Fruit fly (Drosophila melanogaster) whole organism, embryonic: ENCODE data around the gene mthl9.
A peak's percentile ranks its signal among the peaks of the same experiment; 100 is the strongest.

Experiments used
- Atf6 ChIP-seq: fragments of 200-800 bp; sonication (Bioruptor generic); IDR thresholded peaks from 2 replicates; pipeline ENCODE4 v1.3.6; 2022; ENCODE audit warnings: missing biosample characterization, missing genetic modification characterization
- CG13287 ChIP-seq: fragments of 200-800 bp; sonication (Bioruptor generic); IDR thresholded peaks from 2 replicates; pipeline ENCODE4 v1.3.6; 2022; ENCODE audit warnings: missing biosample characterization, missing genetic modification characterization; ENCODE audit not compliant: partially characterized antibody
- CG14710 ChIP-seq: fragments of 200-800 bp; sonication (Bioruptor generic); optimal IDR thresholded peaks from 3 replicates; lab custom pipeline; 2019; ENCODE audit warnings: missing biosample characterization, mild to moderate bottlenecking, missing genetic modification characterization, moderate library complexity
- CG16815 ChIP-seq: fragments of 200-800 bp; sonication (Bioruptor generic); optimal IDR thresholded peaks from 3 replicates; lab custom pipeline; 2017; ENCODE audit warnings: missing biosample characterization, mild to moderate bottlenecking, missing genetic modification characterization
- CG18619 ChIP-seq: fragments of 200-800 bp; sonication (Bioruptor generic); optimal IDR thresholded peaks from 3 replicates; lab custom pipeline; 2017; ENCODE audit warnings: missing biosample characterization, mild to moderate bottlenecking, missing genetic modification characterization
- CG31441 ChIP-seq: fragments of 200-800 bp; sonication (Bioruptor generic); IDR thresholded peaks from 2 replicates; pipeline ENCODE4 v1.3.6; 2022; ENCODE audit warnings: missing biosample characterization, missing genetic modification characterization
- CG34422 ChIP-seq: fragments of 200-800 bp; sonication (Bioruptor generic); IDR thresholded peaks from 3 replicates; pipeline ENCODE4 v1.3.6; 2022; ENCODE audit warnings: missing biosample characterization, missing genetic modification characterization
- CG42726 ChIP-seq: fragments of 200-800 bp; sonication (Bioruptor generic); IDR thresholded peaks from 2 replicates; pipeline ENCODE4 v1.3.6; 2022; ENCODE audit warnings: missing biosample characterization, missing genetic modification characterization; ENCODE audit not compliant: partially characterized antibody
- CG6683 ChIP-seq: fragments of 200-800 bp; sonication (Bioruptor generic); optimal IDR thresholded peaks from 2 replicates; lab custom pipeline; 2017; ENCODE audit warnings: missing biosample characterization, mild to moderate bottlenecking, missing genetic modification characterization, missing genetic modification reagents
- CG6689 ChIP-seq: fragments of 200-800 bp; sonication (Bioruptor generic); IDR thresholded peaks from 2 replicates; pipeline ENCODE4 v1.3.6; 2022; ENCODE audit warnings: missing biosample characterization, missing genetic modification characterization
- CG6854 ChIP-seq: fragments of 200-800 bp; sonication (Bioruptor generic); optimal IDR thresholded peaks from 3 replicates; lab custom pipeline; 2017; ENCODE audit warnings: missing biosample characterization, mild to moderate bottlenecking, missing genetic modification characterization
- CG7928 ChIP-seq: fragments of 200-800 bp; sonication (Bioruptor generic); optimal IDR thresholded peaks from 2 replicates; lab custom pipeline; 2017; ENCODE audit warnings: missing biosample characterization, mild to moderate bottlenecking, missing genetic modification characterization
- CG8281 ChIP-seq: fragments of 200-800 bp; sonication (Bioruptor generic); optimal IDR thresholded peaks from 2 replicates; lab custom pipeline; 2018; ENCODE audit warnings: missing biosample characterization, mild to moderate bottlenecking, missing genetic modification characterization, moderate library complexity
- CG9437 ChIP-seq: fragments of 200-800 bp; sonication (Bioruptor generic); optimal IDR thresholded peaks from 2 replicates; lab custom pipeline; 2018; ENCODE audit warnings: missing biosample characterization, mild to moderate bottlenecking, missing genetic modification characterization
- CG9817 ChIP-seq: fragments of 200-800 bp; sonication (Bioruptor generic); optimal IDR thresholded peaks from 2 replicates; lab custom pipeline; 2018; ENCODE audit warnings: missing biosample characterization, mild to moderate bottlenecking, missing genetic modification characterization, moderate library complexity
- Dfd ChIP-seq, 2 experiments: fragments of >200 bp; optimal IDR thresholded peaks; 2 replicates each; lab custom pipeline; 2017; ENCODE audit warnings: missing biosample characterization in 2 of 2, missing genetic modification characterization in 2 of 2
- Drgx ChIP-seq: fragments of 200-800 bp; sonication (Bioruptor generic); IDR thresholded peaks from 2 replicates; pipeline ENCODE4 v1.3.6; 2022; ENCODE audit warnings: missing biosample characterization, missing genetic modification characterization
- E2f2 ChIP-seq: fragments of 200-800 bp; sonication (Bioruptor generic); IDR thresholded peaks from 2 replicates; pipeline ENCODE4 v1.3.6; 2022; ENCODE audit warnings: missing biosample characterization, missing genetic modification characterization
- Elba2 ChIP-seq: fragments of 200-800 bp; sonication (Bioruptor generic); optimal IDR thresholded peaks from 3 replicates; lab custom pipeline; 2016; ENCODE audit warnings: missing biosample characterization, missing genetic modification characterization
- Fer3 ChIP-seq: fragments of 200-800 bp; sonication (Bioruptor generic); optimal IDR thresholded peaks from 2 replicates; lab custom pipeline; 2018; ENCODE audit warnings: missing biosample characterization, mild to moderate bottlenecking, missing genetic modification characterization, moderate library complexity
- MBD-R2 ChIP-seq: fragments of 200-800 bp; sonication (Bioruptor generic); IDR thresholded peaks from 2 replicates; pipeline ENCODE4 v1.3.6; 2022; ENCODE audit warnings: missing biosample characterization, missing genetic modification characterization
- Max ChIP-seq: fragments of 200-800 bp; sonication (Bioruptor generic); optimal IDR thresholded peaks from 2 replicates; lab custom pipeline; 2016; ENCODE audit warnings: missing biosample characterization, mild to moderate bottlenecking, missing genetic modification characterization
- Mrtf ChIP-seq: fragments of 200-800 bp; sonication (Bioruptor generic); IDR thresholded peaks from 3 replicates; pipeline ENCODE4 v1.3.6; 2022; ENCODE audit warnings: missing biosample characterization, missing genetic modification characterization
- Pdp1 ChIP-seq, 2 experiments: fragments of 200-800 bp; sonication (Bioruptor generic); optimal IDR thresholded peaks; 3 replicates each; lab custom pipeline; 2016; ENCODE audit warnings: missing biosample characterization in 2 of 2, missing genetic modification characterization in 2 of 2, mild to moderate bottlenecking in 1 of 2, moderate library complexity in 1 of 2
- Poxn ChIP-seq: fragments of 200-800 bp; sonication (Bioruptor generic); IDR thresholded peaks from 2 replicates; pipeline ENCODE4 v1.3.6; 2022; ENCODE audit warnings: missing biosample characterization, missing genetic modification characterization
- abd-A ChIP-seq: fragments of 200-800 bp; sonication (Bioruptor generic); optimal IDR thresholded peaks from 3 replicates; lab custom pipeline; 2019; ENCODE audit warnings: missing biosample characterization, mild to moderate bottlenecking, missing genetic modification characterization, moderate library complexity
- ac ChIP-seq: fragments of 200-800 bp; sonication (Bioruptor generic); optimal IDR thresholded peaks from 3 replicates; lab custom pipeline; 2017; ENCODE audit warnings: missing biosample characterization, mild to moderate bottlenecking, missing genetic modification characterization
- amos ChIP-seq: fragments of 200-800 bp; sonication (Bioruptor generic); IDR thresholded peaks from 2 replicates; pipeline ENCODE4 v1.3.6; 2022; ENCODE audit warnings: missing biosample characterization, missing genetic modification characterization; ENCODE audit not compliant: partially characterized antibody
- ase ChIP-seq: fragments of 200-800 bp; sonication (Bioruptor generic); IDR thresholded peaks from 3 replicates; pipeline ENCODE4 v1.3.6; 2022; ENCODE audit warnings: missing biosample characterization, missing genetic modification characterization
- az2 ChIP-seq: fragments of 200-800 bp; sonication (Bioruptor generic); optimal IDR thresholded peaks from 3 replicates; lab custom pipeline; 2016; ENCODE audit warnings: missing biosample characterization, missing genetic modification characterization
- bab2 ChIP-seq: fragments of 200-800 bp; sonication (Bioruptor generic); optimal IDR thresholded peaks from 2 replicates; lab custom pipeline; 2016; ENCODE audit warnings: missing biosample characterization, missing genetic modification characterization
- bsh ChIP-seq, 2 experiments: fragments of 200-800 bp; sonication (Bioruptor generic); optimal IDR thresholded peaks; 2 replicates each; lab custom pipeline; 2017 to 2018; ENCODE audit warnings: mild to moderate bottlenecking in 2 of 2, missing biosample characterization in 2 of 2, missing genetic modification characterization in 2 of 2, moderate library complexity in 1 of 2
- dimm ChIP-seq: fragments of 200-800 bp; sonication (Bioruptor generic); IDR thresholded peaks from 2 replicates; pipeline ENCODE4 v1.3.6; 2022; ENCODE audit warnings: missing biosample characterization, missing genetic modification characterization
- eve ChIP-seq, 2 experiments: fragments of >200 bp; optimal IDR thresholded peaks; 2 replicates each; lab custom pipeline; 2017; ENCODE audit warnings: missing biosample characterization in 2 of 2, missing genetic modification characterization in 2 of 2
- eyg ChIP-seq: fragments of 200-800 bp; sonication (Bioruptor generic); optimal IDR thresholded peaks from 3 replicates; lab custom pipeline; 2016; ENCODE audit warnings: missing biosample characterization, missing genetic modification characterization
- gem ChIP-seq: fragments of 200-800 bp; sonication (Bioruptor generic); optimal IDR thresholded peaks from 2 replicates; lab custom pipeline; 2019; ENCODE audit warnings: missing biosample characterization, mild to moderate bottlenecking, missing genetic modification characterization, moderate library complexity
- ind ChIP-seq: fragments of 200-800 bp; sonication (Bioruptor generic); optimal IDR thresholded peaks from 3 replicates; lab custom pipeline; 2016; ENCODE audit warnings: missing biosample characterization, missing genetic modification characterization
- lmd ChIP-seq: fragments of 200-800 bp; sonication (Bioruptor generic); IDR thresholded peaks from 2 replicates; pipeline ENCODE4 v1.3.6; 2022; ENCODE audit warnings: missing biosample characterization, missing genetic modification characterization
- otp ChIP-seq: fragments of 200-800 bp; sonication (Bioruptor generic); IDR thresholded peaks from 3 replicates; pipeline ENCODE4, ENCODE4 v1.3.6; 2022; ENCODE audit warnings: missing biosample characterization, missing genetic modification characterization
- pros ChIP-seq: fragments of 200-800 bp; sonication (Bioruptor generic); optimal IDR thresholded peaks from 3 replicates; lab custom pipeline; 2019; ENCODE audit warnings: missing biosample characterization, mild to moderate bottlenecking, missing genetic modification characterization, moderate library complexity
- psq ChIP-seq: fragments of 200-800 bp; sonication (Bioruptor generic); optimal IDR thresholded peaks from 2 replicates; lab custom pipeline; 2017; ENCODE audit warnings: missing biosample characterization, missing genetic modification characterization
- ro ChIP-seq: fragments of 200-800 bp; sonication (Bioruptor generic); IDR thresholded peaks from 2 replicates; pipeline ENCODE4 v1.3.6; 2022; ENCODE audit warnings: missing biosample characterization, missing genetic modification characterization
- sens ChIP-seq: fragments of 200-800 bp; sonication (Bioruptor generic); peaks from one replicate; lab custom pipeline; 2016; ENCODE audit warnings: missing biosample characterization, missing genetic modification characterization
- sens-2 ChIP-seq: fragments of 200-800 bp; sonication (Bioruptor generic); IDR thresholded peaks from 2 replicates; pipeline ENCODE4 v1.3.6; 2022; ENCODE audit warnings: missing biosample characterization, missing genetic modification characterization
- seq ChIP-seq: fragments of 200-800 bp; sonication (Bioruptor generic); IDR thresholded peaks from 2 replicates; pipeline ENCODE4 v1.3.6; 2022; ENCODE audit warnings: missing biosample characterization, missing genetic modification characterization
- sim ChIP-seq: fragments of 200-800 bp; sonication (Bioruptor generic); IDR thresholded peaks from 2 replicates; pipeline ENCODE4 v1.3.6; 2022; ENCODE audit warnings: missing biosample characterization, missing genetic modification characterization
- sob ChIP-seq: fragments of 200-800 bp; sonication (Bioruptor generic); IDR thresholded peaks from 2 replicates; pipeline ENCODE4 v1.3.6; 2022; ENCODE audit warnings: missing biosample characterization, missing genetic modification characterization
- tin ChIP-seq: fragments of 200-800 bp; sonication (Bioruptor generic); optimal IDR thresholded peaks from 3 replicates; lab custom pipeline; 2016; ENCODE audit warnings: missing biosample characterization, missing genetic modification characterization
- tll ChIP-seq, 2 experiments: fragments of 200-800 bp in 1 of 2; fragments of >200 bp in 1 of 2; sonication (Bioruptor generic) in 1 of 2; optimal IDR thresholded peaks; 2 replicates each; lab custom pipeline; 2017 to 2019; ENCODE audit warnings: missing biosample characterization in 2 of 2, missing genetic modification characterization in 2 of 2, mild to moderate bottlenecking in 1 of 2, moderate library complexity in 1 of 2
- zfh1 ChIP-seq: fragments of 200-800 bp; sonication (Bioruptor generic); IDR thresholded peaks from 3 replicates; pipeline ENCODE4 v1.3.6; 2022; ENCODE audit warnings: missing biosample characterization, missing genetic modification characterization

The mthl9 gene

dm6 chr3L:350651-351228 is 18.6 kb upstream of the mthl9 start (continued):
- TF ChIP-seq tll (GFP tag; optimal IDR thresholded peaks at IDR 0.05; lab: Kevin White, UChicago) (no peak), otp (GFP tag; lab: Robert Waterston, UW) (peak; percentile 67; the same call in 1 of the 3 replicates), Elba2 (GFP tag; lab: Kevin White, UChicago) (no peak), Pdp1 (GFP tag; optimal IDR thresholded peaks at IDR 0.05; lab: Kevin White, UChicago) (peak; percentile 64 to 65), pros (no peak), sens-2 (GFP tag; lab: Robert Waterston, UW) (no peak), Fer3 (tag; lab: Kevin White, UChicago) (peak; percentile 84), CG31441 (GFP tag; lab: Robert Waterston, UW) (peak; percentile 87), CG6689 (GFP tag; lab: Robert Waterston, UW) (peak; percentile 87), ac (GFP tag; lab: Kevin White, UChicago) (no peak), seq (GFP tag; lab: Robert Waterston, UW) (peak; percentile 54), CG42726 (GFP tag; lab: Robert Waterston, UW) (no peak), eyg (GFP tag; lab: Kevin White, UChicago) (peak; percentile 48), sens (peak; percentile 97), CG34422 (peak; percentile 78), gem (peak; percentile 84), ro (GFP tag; lab: Robert Waterston, UW) (peak; percentile 38), CG9437 (GFP tag; lab: Kevin White, UChicago) (peak; percentile 51), CG13287 (GFP tag; lab: Robert Waterston, UW) (no peak), CG6683 (GFP tag; lab: Kevin White, UChicago) (peak; percentile 16), az2 (GFP tag; lab: Kevin White, UChicago) (peak; percentile 70), CG14710 (tag; lab: Kevin White, UChicago) (peak; percentile 70), amos (GFP tag; lab: Robert Waterston, UW) (no peak), tin (GFP tag; lab: Kevin White, UChicago) (peak; percentile 53), Drgx (GFP tag; lab: Robert Waterston, UW) (peak; percentile 71), zfh1 (GFP tag; lab: Robert Waterston, UW) (peak; percentile 70; the same call in 2 of the 3 replicates), eve (GFP tag; optimal IDR thresholded peaks at IDR 0.05; lab: Kevin White, UChicago) (no peak), ase (GFP tag; lab: Robert Waterston, UW) (peak; percentile 69; the same call in 2 of the 3 replicates), CG8281 (tag; lab: Kevin White, UChicago) (peak; percentile 23), MBD-R2 (GFP tag; lab: Robert Waterston, UW) (peak; percentile 63; the same call in 1 of the 2 replicates), lmd (GFP tag; lab: Robert Waterston, UW) (peak; percentile 85), sob (GFP tag; lab: Robert Waterston, UW) (peak; percentile 91), CG6854 (GFP tag; lab: Kevin White, UChicago) (peak; percentile 0), ind (no peak), dimm (GFP tag; lab: Robert Waterston, UW) (peak; percentile 63; the same call in 1 of the 2 replicates), Atf6 (GFP tag; lab: Robert Waterston, UW) (peak; percentile 82), bsh (GFP tag; optimal IDR thresholded peaks at IDR 0.05; lab: Kevin White, UChicago) (peak in 1 of 2 experiments; percentile 70), abd-A (tag; lab: Kevin White, UChicago) (no peak), CG18619 (peak; percentile 47), Max (GFP tag; lab: Kevin White, UChicago) (peak; percentile 36), Mrtf (GFP tag; lab: Robert Waterston, UW) (peak; percentile 69), Dfd (GFP tag; optimal IDR thresholded peaks at IDR 0.05; lab: Kevin White, UChicago) (no peak), sim (GFP tag; lab: Robert Waterston, UW) (0 out of 2 replicates have a peak, but pooled peaks have one; percentile 45), CG7928 (no peak), E2f2 (GFP tag; lab: Robert Waterston, UW) (peak; percentile 40; the same call in 1 of the 2 replicates), bab2 (GFP tag; lab: Kevin White, UChicago) (peak; percentile 75), psq (GFP tag; lab: Kevin White, UChicago) (peak; percentile 29), CG16815 (peak; percentile 20), CG9817 (tag; lab: Kevin White, UChicago) (peak; percentile 45), Poxn (GFP tag; lab: Robert Waterston, UW) (no peak)
